Worm (Caenorhabditis elegans) whole organism, mixed stage, embryonic: ENCODE results near the gene Y57G11A.4.

ENCODE experiments used
- M03D4.4 ChIP-seq: sonication (generic microtip); optimal IDR thresholded peaks from 2 replicates; lab custom pipeline; 2017; ENCODE audit warnings: mild to moderate bottlenecking, missing genetic modification characterization, missing compliant biosample characterization
- bed-3 ChIP-seq: fragments of 200-800 bp; sonication (Bioruptor generic); optimal IDR thresholded peaks from 3 replicates; lab custom pipeline; 2018; ENCODE audit warnings: mild to moderate bottlenecking, missing genetic modification characterization, moderate library complexity, missing compliant biosample characterization
- blmp-1 ChIP-seq: fragments of 150-350 bp; optimal IDR thresholded peaks from 2 replicates; lab custom pipeline; 2014; ENCODE audit warnings: missing biosample characterization, missing genetic modification characterization
- ceh-39 ChIP-seq: fragments of 150-350 bp; optimal IDR thresholded peaks from 2 replicates; lab custom pipeline; 2014; ENCODE audit warnings: missing biosample characterization, missing genetic modification characterization
- ceh-83 ChIP-seq: fragments of 200-800 bp; sonication (Bioruptor generic); optimal IDR thresholded peaks from 2 replicates; lab custom pipeline; 2018; ENCODE audit warnings: mild to moderate bottlenecking, missing genetic modification characterization, missing compliant biosample characterization
- ces-1 ChIP-seq: fragments of 150-350 bp; optimal IDR thresholded peaks from 2 replicates; lab custom pipeline; 2014; ENCODE audit warnings: missing biosample characterization, missing genetic modification reagents, missing genetic modification characterization
- cnd-1 ChIP-seq: fragments of 200-800 bp; sonication (Bioruptor generic); optimal IDR thresholded peaks from 2 replicates; lab custom pipeline; 2018; ENCODE audit warnings: mild to moderate bottlenecking, missing genetic modification characterization, missing compliant biosample characterization
- drap-1 ChIP-seq: fragments of 200-800 bp; sonication (Bioruptor generic); optimal IDR thresholded peaks from 3 replicates; lab custom pipeline; 2018; ENCODE audit warnings: mild to moderate bottlenecking, missing genetic modification characterization, missing compliant biosample characterization
- elt-1 ChIP-seq: sonication (generic microtip); optimal IDR thresholded peaks from 2 replicates; lab custom pipeline; 2017; ENCODE audit warnings: missing genetic modification characterization, mild to moderate bottlenecking, missing compliant biosample characterization, antibody characterized with exemption, moderate library complexity, borderline replicate concordance; ENCODE audit not compliant: insufficient read depth
- elt-3 ChIP-seq: fragments of 150-350 bp; optimal IDR thresholded peaks from 2 replicates; lab custom pipeline; 2014; ENCODE audit warnings: missing biosample characterization, missing genetic modification characterization
- flh-1 ChIP-seq: fragments of 200-800 bp; sonication (Bioruptor generic); optimal IDR thresholded peaks from 2 replicates; lab custom pipeline; 2018; ENCODE audit warnings: mild to moderate bottlenecking, missing genetic modification characterization, moderate library complexity, missing compliant biosample characterization
- ham-2 ChIP-seq: fragments of 200-800 bp; sonication (Bioruptor generic); optimal IDR thresholded peaks from 2 replicates; lab custom pipeline; 2018; ENCODE audit warnings: mild to moderate bottlenecking, missing genetic modification characterization, missing compliant biosample characterization
- hlh-1 ChIP-seq: fragments of 150-350 bp; optimal IDR thresholded peaks from 2 replicates; lab custom pipeline; 2014; ENCODE audit warnings: missing biosample characterization, missing genetic modification reagents, missing genetic modification characterization
- lin-13 ChIP-seq: fragments of 150-350 bp; optimal IDR thresholded peaks from 2 replicates; lab custom pipeline; 2014; ENCODE audit warnings: missing biosample characterization, missing genetic modification characterization
- lin-32 ChIP-seq: fragments of 200-800 bp; sonication (Bioruptor generic); optimal IDR thresholded peaks from 2 replicates; lab custom pipeline; 2018; ENCODE audit warnings: mild to moderate bottlenecking, missing genetic modification characterization, missing compliant biosample characterization
- lsy-2 ChIP-seq: fragments of 150-350 bp; optimal IDR thresholded peaks from 2 replicates; lab custom pipeline; 2014; ENCODE audit warnings: missing biosample characterization, missing genetic modification characterization
- mep-1 ChIP-seq: fragments of 150-350 bp; optimal IDR thresholded peaks from 2 replicates; lab custom pipeline; 2017; ENCODE audit warnings: missing biosample characterization, missing genetic modification reagents, missing genetic modification characterization, inconsistent platforms
- mls-2 ChIP-seq: sonication (generic microtip); optimal IDR thresholded peaks from 2 replicates; lab custom pipeline; 2016; ENCODE audit warnings: mild to moderate bottlenecking, missing genetic modification characterization, moderate library complexity, missing compliant biosample characterization
- nhr-12 ChIP-seq: fragments of 150-350 bp; optimal IDR thresholded peaks from 2 replicates; lab custom pipeline; 2014; ENCODE audit warnings: missing biosample characterization, missing genetic modification characterization
- nhr-237 ChIP-seq: fragments of 150-350 bp; optimal IDR thresholded peaks from 2 replicates; lab custom pipeline; 2014; ENCODE audit warnings: missing biosample characterization, missing genetic modification characterization
- nhr-28 ChIP-seq: fragments of 150-350 bp; optimal IDR thresholded peaks from 2 replicates; lab custom pipeline; 2014; ENCODE audit warnings: missing biosample characterization, missing genetic modification characterization
- nhr-76 ChIP-seq: sonication (generic microtip); optimal IDR thresholded peaks from 2 replicates; lab custom pipeline; 2017; ENCODE audit warnings: missing biosample characterization, missing genetic modification characterization
- snpc-4 ChIP-seq: fragments of 150-350 bp; optimal IDR thresholded peaks from 2 replicates; lab custom pipeline; 2014; ENCODE audit warnings: missing biosample characterization, missing genetic modification characterization
- tbx-8 ChIP-seq: fragments of 200-800 bp; sonication (Bioruptor generic); optimal IDR thresholded peaks from 2 replicates; lab custom pipeline; 2018; ENCODE audit warnings: mild to moderate bottlenecking, missing genetic modification characterization, moderate library complexity, missing compliant biosample characterization
- zip-8 ChIP-seq: fragments of 150-350 bp; optimal IDR thresholded peaks from 2 replicates; lab custom pipeline; 2014; ENCODE audit warnings: missing biosample characterization, missing genetic modification characterization
- ztf-11 ChIP-seq: fragments of 150-350 bp; optimal IDR thresholded peaks from 2 replicates; lab custom pipeline; 2014; ENCODE audit warnings: missing biosample characterization, missing genetic modification characterization

Y57G11A.4 gene

ce11 chrIV:14528718-14529117, 46.6 kb downstream of the Y57G11A.4 start, which contains the start of gene T27E7.3:
Gene T27E7.3 (plus strand): TSS chrIV:14529018.
- TF ChIP-seq nhr-12 (no peak), ztf-11 (no peak), elt-1 (no peak), zip-8 (tag; lab: Kevin White, UChicago) (no peak), lin-13 (no peak), lsy-2 (tag; lab: Kevin White, UChicago) (no peak), snpc-4 (tag; lab: Kevin White, UChicago) (no peak), tbx-8 (no peak), nhr-237 (tag; lab: Kevin White, UChicago) (no peak), drap-1 (GFP tag; lab: Kevin White, UChicago) (no peak), hlh-1 (tag; lab: Kevin White, UChicago) (no peak), flh-1 (GFP tag; lab: Kevin White, UChicago) (no peak)

ce11 chrIV:14530031-14530430, 47.9 kb downstream of the Y57G11A.4 start:
- no peak for TF ChIP-seq ces-1
- TF ChIP-seq ham-2 (GFP tag; lab: Kevin White, UChicago), result no peak
- TF ChIP-seq bed-3 (GFP tag; lab: Kevin White, UChicago), result no peak
- TF ChIP-seq nhr-28 (tag; lab: Kevin White, UChicago), result no peak
- no peak for TF ChIP-seq flh-1 (GFP tag; lab: Kevin White, UChicago)
- no peak for TF ChIP-seq nhr-12
- no peak for TF ChIP-seq nhr-76 (tag; lab: Kevin White, UChicago)
- TF ChIP-seq M03D4.4 (tag; lab: Kevin White, UChicago), result no peak
- no peak for TF ChIP-seq drap-1 (GFP tag; lab: Kevin White, UChicago)
- no peak for TF ChIP-seq elt-3 (tag; lab: Kevin White, UChicago)
- TF ChIP-seq cnd-1 (tag; lab: Kevin White, UChicago), result no peak
- no peak for TF ChIP-seq tbx-8
- no peak for TF ChIP-seq elt-1

ce11 chrIV:14532366-14532765, 50.3 kb downstream of the Y57G11A.4 start:
- TF ChIP-seq mep-1 (no peak), blmp-1 (peak; percentile 9), nhr-12 (no peak)

ce11 chrIV:14534967-14535366, 52.9 kb downstream of the Y57G11A.4 start, which contains the start of gene T27E7.4:
Gene T27E7.4 (minus strand): TSS chrIV:14535067.
- TF ChIP-seq ces-1 (no peak), ceh-83 (GFP tag; lab: Kevin White, UChicago) (no peak), M03D4.4 (tag; lab: Kevin White, UChicago) (no peak), elt-1 (no peak), ham-2 (GFP tag; lab: Kevin White, UChicago) (no peak), bed-3 (GFP tag; lab: Kevin White, UChicago) (no peak), snpc-4 (tag; lab: Kevin White, UChicago) (no peak), nhr-237 (tag; lab: Kevin White, UChicago) (no peak), ceh-39 (tag; lab: Kevin White, UChicago) (no peak), lsy-2 (tag; lab: Kevin White, UChicago) (no peak), zip-8 (tag; lab: Kevin White, UChicago) (no peak), mls-2 (tag; lab: Kevin White, UChicago) (no peak), ztf-11 (no peak), lin-32 (no peak), nhr-28 (tag; lab: Kevin White, UChicago) (no peak), mep-1 (no peak)
